Fruit fly (Drosophila melanogaster): ENCODE measurements around the gene CG18094.
A peak's percentile ranks its signal among the peaks of the same experiment; 100 is the strongest.

CG18094 gene

DNA sequence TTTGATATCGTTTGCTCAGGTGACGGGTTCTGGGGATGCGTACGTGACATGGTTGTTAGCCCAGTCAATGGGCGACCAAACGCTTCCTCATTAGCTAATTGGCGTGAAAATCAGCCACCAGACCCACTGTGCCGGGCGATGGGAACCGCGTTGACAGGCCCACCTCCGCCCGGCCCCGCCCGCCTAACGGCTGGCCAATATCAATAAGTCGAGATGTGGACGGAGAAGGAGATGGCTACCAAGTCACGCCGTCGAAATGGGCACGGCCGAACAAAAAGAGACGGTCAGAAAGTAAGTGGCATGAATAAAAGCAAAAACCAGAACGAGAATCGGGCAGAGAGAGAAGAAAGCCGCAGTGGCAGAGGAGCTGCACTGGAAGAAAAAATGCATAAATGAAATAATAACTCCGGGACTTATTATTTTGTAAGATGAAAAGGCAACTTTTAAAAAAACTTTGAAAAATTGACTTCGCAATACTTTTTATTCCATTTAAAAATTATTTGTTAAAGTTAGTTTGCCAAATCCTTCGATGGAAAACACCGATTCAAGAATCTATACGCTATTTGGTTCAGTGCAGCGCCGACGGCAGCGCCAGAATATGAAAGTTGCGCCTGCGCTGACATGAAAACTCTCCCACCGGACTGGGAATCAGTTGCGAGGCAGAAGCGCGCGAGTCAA, 47.9 kb downstream of the CG18094 start, which contains the start of gene CG13082 (continued):
- TF ChIP-seq tio (GFP tag; optimal IDR thresholded peaks at IDR 0.05) = peak; percentile 19
- peak; percentile 14 for TF ChIP-seq CG10462 (GFP tag; optimal IDR thresholded peaks at IDR 0.05)
- peak; percentile 27 for TF ChIP-seq CG3407 (GFP tag; optimal IDR thresholded peaks at IDR 0.05)
- peak; percentile 41 for TF ChIP-seq Atf-2 (GFP tag; optimal IDR thresholded peaks at IDR 0.05)
- TF ChIP-seq CG3995 (GFP tag; optimal IDR thresholded peaks at IDR 0.05) = no peak
- no peak for TF ChIP-seq CG11695 (GFP tag; IDR thresholded peaks at IDR 0.05)
- TF ChIP-seq gro (GFP tag; optimal IDR thresholded peaks at IDR 0.05) = no peak
- 0 out of 2 replicates have a peak, but pooled peaks have one; percentile 38 for TF ChIP-seq peb (GFP tag; IDR thresholded peaks at IDR 0.05)
- TF ChIP-seq fd96Cb (tag; optimal IDR thresholded peaks at IDR 0.05) = peak; percentile 59
- no peak for TF ChIP-seq Dek (tag; optimal IDR thresholded peaks at IDR 0.05)
- TF ChIP-seq Gug (GFP tag; IDR thresholded peaks at IDR 0.05) = no peak
- TF ChIP-seq gce (GFP tag; IDR thresholded peaks at IDR 0.05) = no peak
- TF ChIP-seq lilli (GFP tag; optimal IDR thresholded peaks at IDR 0.05) = peak; percentile 29
- TF ChIP-seq stc (GFP tag; IDR thresholded peaks at IDR 0.05) = no peak
- TF ChIP-seq pb (GFP tag; optimal IDR thresholded peaks at IDR 0.05) = no peak
- peak; percentile 5 for TF ChIP-seq pnt (GFP tag; optimal IDR thresholded peaks at IDR 0.05)
- no peak for TF ChIP-seq pan (optimal IDR thresholded peaks at IDR 0.05)
- no peak for TF ChIP-seq pan (GFP tag; optimal IDR thresholded peaks at IDR 0.05 in 1 of 2, IDR thresholded peaks at IDR 0.05 in 1 of 2)
- 0 out of 2 replicates have a peak, but pooled peaks have one; percentile 18 for TF ChIP-seq CG10959 (GFP tag; IDR thresholded peaks at IDR 0.05)
- peak; percentile 22 for TF ChIP-seq chn (GFP tag; optimal IDR thresholded peaks at IDR 0.05)
- no peak for TF ChIP-seq Scr (GFP tag; IDR thresholded peaks at IDR 0.05; ENCODE audit: partially characterized antibody)
- TF ChIP-seq otp (GFP tag; IDR thresholded peaks at IDR 0.05) = 0 out of 3 replicates have a peak, but pooled peaks have one; percentile 5
- TF ChIP-seq tx (GFP tag; optimal IDR thresholded peaks at IDR 0.05) = peak; percentile 23
- TF ChIP-seq CG2875 (GFP tag; optimal IDR thresholded peaks at IDR 0.05) = peak; percentile 59
- TF ChIP-seq CG4360 (GFP tag; IDR thresholded peaks at IDR 0.05) = no peak
- TF ChIP-seq CG18476 (GFP tag; optimal IDR thresholded peaks at IDR 0.05) = no peak
- no peak for TF ChIP-seq CG4854 (GFP tag; optimal IDR thresholded peaks at IDR 0.05)
- TF ChIP-seq lbe (GFP tag; optimal IDR thresholded peaks at IDR 0.05) = peak; percentile 62
- peak; percentile 13 to 23 for TF ChIP-seq Pdp1 (GFP tag; optimal IDR thresholded peaks at IDR 0.05)
- peak; percentile 48 for TF ChIP-seq Sox100B (GFP tag; optimal IDR thresholded peaks at IDR 0.05)
- no peak for TF ChIP-seq Rfx (GFP tag; IDR thresholded peaks at IDR 0.05)
- TF ChIP-seq nmo (GFP tag; optimal IDR thresholded peaks at IDR 0.05) = peak; percentile 78
- TF ChIP-seq CG11560 (tag; IDR thresholded peaks at IDR 0.05) = no peak
- TF ChIP-seq sd (tag; optimal IDR thresholded peaks at IDR 0.05) = no peak
- TF ChIP-seq ab (GFP tag; optimal IDR thresholded peaks at IDR 0.05) = no peak
- TF ChIP-seq Rx (GFP tag; IDR thresholded peaks at IDR 0.05) = no peak
- TF ChIP-seq CG4707 (GFP tag; optimal IDR thresholded peaks at IDR 0.05) = peak; percentile 2
- TF ChIP-seq gem (tag; optimal IDR thresholded peaks at IDR 0.05) = peak; percentile 76
- TF ChIP-seq caup (GFP tag; optimal IDR thresholded peaks at IDR 0.05; ENCODE audit: severe bottlenecking) = no peak
- no peak for TF ChIP-seq CG13296 (GFP tag; optimal IDR thresholded peaks at IDR 0.05)
- TF ChIP-seq chif (GFP tag; optimal IDR thresholded peaks at IDR 0.05) = peak; percentile 39 to 51
- TF ChIP-seq CG11504 (tag; optimal IDR thresholded peaks at IDR 0.05) = peak; percentile 64
- TF ChIP-seq CG15479 (GFP tag; optimal IDR thresholded peaks at IDR 0.05) = no peak
- no peak for TF ChIP-seq kay (GFP tag; optimal IDR thresholded peaks at IDR 0.05)
- TF ChIP-seq Neu2 (GFP tag; optimal IDR thresholded peaks at IDR 0.05; ENCODE audit: borderline replicate concordance) = no peak
- no peak for TF ChIP-seq CG11398 (GFP tag; optimal IDR thresholded peaks at IDR 0.05)
- TF ChIP-seq vvl (GFP tag; IDR thresholded peaks at IDR 0.05) = peak; percentile 36; the same call in 1 of the 2 replicates
- peak; percentile 12 for TF ChIP-seq CG30020 (tag; optimal IDR thresholded peaks at IDR 0.05)
- peak; percentile 11 for TF ChIP-seq CG17359 (tag; optimal IDR thresholded peaks at IDR 0.05)
